Worm (Caenorhabditis elegans) whole organism, late embryonic: ENCODE measurements around the gene clec-134.

ENCODE experiments used
- C08G9.2 ChIP-seq: sonication (generic microtip); optimal IDR thresholded peaks from 2 replicates; lab custom pipeline; 2016; ENCODE audit warnings: mild to moderate bottlenecking, missing genetic modification characterization, moderate library complexity, missing compliant biosample characterization
- C38D4.7 ChIP-seq: fragments of 200-800 bp; sonication (Bioruptor generic); optimal IDR thresholded peaks from 2 replicates; lab custom pipeline; 2018; ENCODE audit warnings: mild to moderate bottlenecking, missing genetic modification characterization, moderate library complexity, missing compliant biosample characterization
- F13H6.1 ChIP-seq: sonication (generic microtip); optimal IDR thresholded peaks from 2 replicates; lab custom pipeline; 2016; ENCODE audit warnings: missing genetic modification characterization, missing compliant biosample characterization
- K02D7.2 ChIP-seq: sonication (generic microtip); optimal IDR thresholded peaks from 2 replicates; lab custom pipeline; 2017; ENCODE audit warnings: mild to moderate bottlenecking, missing genetic modification characterization, missing compliant biosample characterization
- K09A11.1 ChIP-seq: sonication (generic microtip); optimal IDR thresholded peaks from 2 replicates; lab custom pipeline; 2017; ENCODE audit warnings: antibody characterized with exemption, mild to moderate bottlenecking, missing genetic modification characterization, missing compliant biosample characterization; ENCODE audit not compliant: insufficient read depth
- Y22D7AL.16 ChIP-seq: sonication (generic microtip); optimal IDR thresholded peaks from 2 replicates; lab custom pipeline; 2016; ENCODE audit warnings: missing genetic modification characterization, missing compliant biosample characterization
- ceh-19 ChIP-seq: fragments of 200-800 bp; sonication (Bioruptor generic); optimal IDR thresholded peaks from 2 replicates; lab custom pipeline; 2018; ENCODE audit warnings: mild to moderate bottlenecking, missing genetic modification characterization, missing compliant biosample characterization
- ceh-22 ChIP-seq: sonication (generic microtip); optimal IDR thresholded peaks from 2 replicates; lab custom pipeline; 2017; ENCODE audit warnings: missing biosample characterization, missing genetic modification characterization
- ceh-30 ChIP-seq: fragments of 150-350 bp; optimal IDR thresholded peaks from 2 replicates; lab custom pipeline; 2014; ENCODE audit warnings: missing biosample characterization, missing genetic modification characterization
- ceh-31 ChIP-seq: sonication (generic microtip); optimal IDR thresholded peaks from 2 replicates; lab custom pipeline; 2016; ENCODE audit warnings: missing genetic modification characterization, missing compliant biosample characterization
- ceh-45 ChIP-seq: fragments of 200-800 bp; sonication (Bioruptor generic); IDR thresholded peaks from 2 replicates; pipeline ENCODE4 v1.3.6; 2022; ENCODE audit warnings: missing genetic modification reagents, missing genetic modification characterization, missing compliant biosample characterization
- ceh-6 ChIP-seq: fragments of 200-800 bp; sonication (Bioruptor generic); optimal IDR thresholded peaks from 2 replicates; lab custom pipeline; 2018; ENCODE audit warnings: mild to moderate bottlenecking, missing genetic modification characterization, missing compliant biosample characterization
- che-1 ChIP-seq: sonication (generic microtip); optimal IDR thresholded peaks from 2 replicates; lab custom pipeline; 2016; ENCODE audit warnings: mild to moderate bottlenecking, missing genetic modification characterization, missing compliant biosample characterization
- dmd-4 ChIP-seq: sonication (generic microtip); optimal IDR thresholded peaks from 2 replicates; lab custom pipeline; 2016; ENCODE audit warnings: borderline replicate concordance, missing genetic modification characterization, missing compliant biosample characterization
- dve-1 ChIP-seq: sonication (generic microtip); optimal IDR thresholded peaks from 2 replicates; lab custom pipeline; 2017; ENCODE audit warnings: antibody characterized with exemption, mild to moderate bottlenecking, missing genetic modification characterization, missing compliant biosample characterization
- elt-4 ChIP-seq: sonication (generic microtip); optimal IDR thresholded peaks from 2 replicates; lab custom pipeline; 2016; ENCODE audit warnings: missing genetic modification characterization, missing compliant biosample characterization
- ets-4 ChIP-seq: sonication (generic microtip); optimal IDR thresholded peaks from 2 replicates; lab custom pipeline; 2016; ENCODE audit warnings: missing genetic modification characterization, missing compliant biosample characterization
- eyg-1 ChIP-seq: sonication (generic microtip); optimal IDR thresholded peaks from 2 replicates; lab custom pipeline; 2016; ENCODE audit warnings: missing genotype, missing genetic modification characterization, missing compliant biosample characterization
- fax-1 ChIP-seq: sonication (generic microtip); optimal IDR thresholded peaks from 2 replicates; lab custom pipeline; 2016; ENCODE audit warnings: missing genotype, missing genetic modification characterization, missing compliant biosample characterization
- fkh-6 ChIP-seq: sonication (generic microtip); optimal IDR thresholded peaks from 2 replicates; lab custom pipeline; 2016; ENCODE audit warnings: missing genetic modification characterization, missing compliant biosample characterization
- gmeb-2 ChIP-seq: sonication (generic microtip); optimal IDR thresholded peaks from 2 replicates; lab custom pipeline; 2016; ENCODE audit warnings: missing genetic modification characterization, inconsistent platforms, missing compliant biosample characterization
- hlh-13 ChIP-seq: fragments of 200-800 bp; sonication (Bioruptor generic); optimal IDR thresholded peaks from 2 replicates; lab custom pipeline; 2018; ENCODE audit warnings: mild to moderate bottlenecking, missing genetic modification characterization, missing compliant biosample characterization
- hlh-15 ChIP-seq: sonication (generic microtip); optimal IDR thresholded peaks from 2 replicates; lab custom pipeline; 2016; ENCODE audit warnings: missing genetic modification characterization, missing compliant biosample characterization
- hlh-6 ChIP-seq: sonication (generic microtip); optimal IDR thresholded peaks from 2 replicates; lab custom pipeline; 2016; ENCODE audit warnings: missing genotype, missing genetic modification characterization, missing compliant biosample characterization
- lin-11 ChIP-seq: fragments of 200-800 bp; sonication (Bioruptor generic); optimal IDR thresholded peaks from 2 replicates; lab custom pipeline; 2018; ENCODE audit warnings: mild to moderate bottlenecking, missing genetic modification characterization, missing compliant biosample characterization
- madf-2 ChIP-seq: sonication (generic microtip); optimal IDR thresholded peaks from 2 replicates; lab custom pipeline; 2017; ENCODE audit warnings: missing genetic modification characterization, missing compliant biosample characterization
- mec-3 ChIP-seq: sonication (generic microtip); optimal IDR thresholded peaks from 2 replicates; lab custom pipeline; 2016; ENCODE audit warnings: borderline replicate concordance, missing genetic modification characterization, missing compliant biosample characterization
- nfya-1 ChIP-seq: sonication (generic microtip); optimal IDR thresholded peaks from 2 replicates; lab custom pipeline; 2017; ENCODE audit warnings: missing genetic modification characterization, mild to moderate bottlenecking, missing compliant biosample characterization, antibody characterized with exemption, moderate library complexity
- nhr-232 ChIP-seq: sonication (generic microtip); optimal IDR thresholded peaks from 2 replicates; lab custom pipeline; 2016; ENCODE audit warnings: missing genetic modification characterization, missing compliant biosample characterization
- pat-9 ChIP-seq: fragments of 200-800 bp; sonication (Bioruptor generic); optimal IDR thresholded peaks from 2 replicates; lab custom pipeline; 2018; ENCODE audit warnings: mild to moderate bottlenecking, missing genetic modification characterization, moderate library complexity, missing compliant biosample characterization
- pax-1 ChIP-seq: fragments of 150-350 bp; optimal IDR thresholded peaks from 2 replicates; lab custom pipeline; 2014; ENCODE audit warnings: missing biosample characterization, missing genetic modification characterization
- ref-2 ChIP-seq: sonication (generic microtip); optimal IDR thresholded peaks from 2 replicates; lab custom pipeline; 2016; ENCODE audit warnings: missing genetic modification characterization, missing compliant biosample characterization
- sdc-2 ChIP-seq: sonication (generic microtip); optimal IDR thresholded peaks from 2 replicates; lab custom pipeline; 2016; ENCODE audit warnings: missing genotype, missing genetic modification characterization, missing compliant biosample characterization
- sox-4 ChIP-seq: sonication (generic microtip); optimal IDR thresholded peaks from 2 replicates; lab custom pipeline; 2017; ENCODE audit warnings: mild to moderate bottlenecking, missing genetic modification characterization, inconsistent platforms, missing compliant biosample characterization
- syd-9 ChIP-seq: sonication (generic microtip); optimal IDR thresholded peaks from 2 replicates; lab custom pipeline; 2016; ENCODE audit warnings: mild to moderate bottlenecking, missing genetic modification characterization, moderate library complexity, missing compliant biosample characterization
- tbx-2 ChIP-seq: sonication (generic microtip); optimal IDR thresholded peaks from 2 replicates; lab custom pipeline; 2016; ENCODE audit warnings: missing genetic modification characterization, missing compliant biosample characterization
- unc-3 ChIP-seq, 2 experiments: fragments of 200-800 bp in 1 of 2; sonication (Bioruptor generic) in 1 of 2; sonication (generic microtip) in 1 of 2; conservative IDR thresholded peaks in 1 of 2; optimal IDR thresholded peaks in 1 of 2; 2 replicates each; pipeline versions ENCODE4 v1.3.6 to Lab custom; 2016 to 2022; ENCODE audit warnings: missing compliant biosample characterization in 2 of 2, missing genetic modification characterization in 2 of 2, missing genetic modification reagents in 1 of 2
- unc-42 ChIP-seq: sonication (generic microtip); optimal IDR thresholded peaks from 2 replicates; lab custom pipeline; 2016; ENCODE audit warnings: missing genotype, missing genetic modification characterization, missing compliant biosample characterization
- unc-55 ChIP-seq: sonication (generic microtip); optimal IDR thresholded peaks from 2 replicates; lab custom pipeline; 2017; ENCODE audit warnings: missing biosample characterization, missing genetic modification reagents, missing genetic modification characterization
- unc-86 ChIP-seq: sonication (generic microtip); optimal IDR thresholded peaks from 2 replicates; lab custom pipeline; 2016; ENCODE audit warnings: missing genetic modification characterization, missing compliant biosample characterization
- zip-5 ChIP-seq: sonication (generic microtip); optimal IDR thresholded peaks from 2 replicates; lab custom pipeline; 2016; ENCODE audit warnings: missing genetic modification characterization, missing compliant biosample characterization
- ztf-16 ChIP-seq: sonication (generic microtip); optimal IDR thresholded peaks from 2 replicates; lab custom pipeline; 2017; ENCODE audit warnings: missing genetic modification characterization, missing compliant biosample characterization

Gene clec-134

DNA sequence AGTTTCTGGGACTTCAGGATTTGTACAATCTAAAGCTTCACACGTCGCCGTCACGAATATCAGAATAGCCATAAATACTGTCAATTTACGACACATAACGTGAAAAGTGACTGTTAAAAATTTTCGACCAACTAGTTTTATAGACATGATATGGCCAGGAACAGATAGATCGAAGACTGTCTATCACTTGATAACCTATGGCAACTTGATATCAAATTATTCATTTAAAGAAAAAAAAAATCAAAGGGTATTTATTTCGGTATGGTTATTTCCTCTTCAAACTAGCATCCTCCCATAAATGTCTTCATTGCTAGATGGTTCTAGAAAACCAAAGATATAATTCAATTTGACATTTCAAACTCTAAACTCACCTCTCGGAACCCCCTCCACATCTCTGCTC is 17.4 kb upstream of the clec-134 start, which contains the start of gene W10G11.3:
TSS of gene W10G11.3 (minus strand) at position 101 of the 400 bp plus-strand sequence.
- TF ChIP-seq elt-4 (tag; lab: Kevin White, UChicago): no peak
- no peak for TF ChIP-seq K09A11.1
- no peak for TF ChIP-seq ceh-31 (tag; lab: Kevin White, UChicago)
- TF ChIP-seq pax-1 (tag; lab: Kevin White, UChicago): no peak
- TF ChIP-seq ceh-22 (tag; lab: Kevin White, UChicago): no peak
- TF ChIP-seq ceh-30 (tag; lab: Kevin White, UChicago): no peak
- TF ChIP-seq nfya-1 (tag; lab: Kevin White, UChicago): no peak
- no peak for TF ChIP-seq unc-42 (tag; lab: Kevin White, UChicago)
- no peak for TF ChIP-seq K02D7.2
- no peak for TF ChIP-seq unc-86
- TF ChIP-seq C08G9.2 (tag; lab: Kevin White, UChicago): no peak
- no peak for TF ChIP-seq unc-55
- no peak for TF ChIP-seq mec-3
- TF ChIP-seq, all 69 proteins: peak for 0

- TF ChIP-seq hlh-13 (GFP tag; lab: Kevin White, UChicago) (no peak), madf-2 (tag; lab: Kevin White, UChicago) (no peak), ets-4 (no peak), ztf-16 (no peak), unc-3 (GFP tag; conservative IDR thresholded peaks at IDR 0.05; lab: Robert Waterston, UW) (no peak), unc-3 (tag; optimal IDR thresholded peaks at IDR 0.05; lab: Kevin White, UChicago) (no peak), dmd-4 (no peak), hlh-6 (tag; lab: Kevin White, UChicago) (no peak)
These were observed 12.8 kb upstream of the clec-134 start for ce11 chrII:3567066-3567465.

DNA sequence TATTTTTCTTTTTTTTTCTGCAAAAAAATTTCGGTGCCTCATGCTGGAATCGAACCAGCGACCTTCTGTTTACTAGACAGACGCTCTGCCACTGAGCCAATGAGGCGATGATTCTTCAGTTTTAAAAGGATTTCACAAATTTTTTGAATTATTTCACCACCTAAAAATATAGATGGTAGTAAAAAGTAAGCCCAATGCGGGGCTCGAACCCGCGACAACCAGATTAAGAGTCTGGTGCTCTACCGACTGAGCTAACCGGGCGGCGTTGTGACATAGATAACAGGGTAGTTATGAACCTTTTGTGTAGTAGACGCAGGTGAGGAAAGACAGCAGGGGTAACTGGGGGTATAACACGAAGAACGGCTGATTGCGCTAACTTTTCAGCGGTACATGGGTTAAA is 12.3 kb upstream of the clec-134 start:
- peak; percentile 42 for TF ChIP-seq C08G9.2 (tag; lab: Kevin White, UChicago)
- TF ChIP-seq dve-1 (tag; lab: Kevin White, UChicago): peak; percentile 23
- peak; percentile 25 for TF ChIP-seq ztf-16
- TF ChIP-seq eyg-1 (tag; lab: Kevin White, UChicago): peak; percentile 60
- TF ChIP-seq K09A11.1: peak; percentile 12
- peak; percentile 43 for TF ChIP-seq hlh-15 (tag; lab: Kevin White, UChicago)
- TF ChIP-seq C38D4.7 (GFP tag; lab: Kevin White, UChicago): peak; percentile 37
- TF ChIP-seq pat-9 (tag; lab: Kevin White, UChicago): peak; percentile 55
- peak; percentile 42 for TF ChIP-seq sox-4
- peak; percentile 12 for TF ChIP-seq zip-5 (tag; lab: Kevin White, UChicago)
- TF ChIP-seq fax-1 (tag; lab: Kevin White, UChicago): peak; percentile 19
- TF ChIP-seq tbx-2: peak; percentile 4
- TF ChIP-seq unc-86: peak; percentile 34
- peak; percentile 55; the same call in 1 of the 2 replicates for TF ChIP-seq ceh-45 (GFP tag; lab: Robert Waterston, UW)
- TF ChIP-seq Y22D7AL.16: peak; percentile 41
- TF ChIP-seq hlh-6 (tag; lab: Kevin White, UChicago): peak; percentile 61
- peak; percentile 49 for TF ChIP-seq che-1 (tag; lab: Kevin White, UChicago)
- peak; percentile 55 for TF ChIP-seq fkh-6
- TF ChIP-seq syd-9: peak; percentile 46
- peak; percentile 70 for TF ChIP-seq ceh-6 (GFP tag; lab: Kevin White, UChicago)
- peak; percentile 25 for TF ChIP-seq ceh-19 (GFP tag; lab: Kevin White, UChicago)
- peak; percentile 20 for TF ChIP-seq sdc-2 (tag; lab: Kevin White, UChicago)
- peak; percentile 40; the same call in 1 of the 2 replicates for TF ChIP-seq unc-3 (GFP tag; conservative IDR thresholded peaks at IDR 0.05; lab: Robert Waterston, UW)
- TF ChIP-seq unc-3 (tag; optimal IDR thresholded peaks at IDR 0.05; lab: Kevin White, UChicago): peak; percentile 42
- TF ChIP-seq lin-11 (tag; lab: Kevin White, UChicago): peak; percentile 38
- peak; percentile 2 for TF ChIP-seq F13H6.1 (tag; lab: Kevin White, UChicago)
- TF ChIP-seq nhr-232: peak; percentile 30
- TF ChIP-seq gmeb-2: peak; percentile 55
- peak; percentile 8 for TF ChIP-seq ref-2
- TF ChIP-seq, all 69 proteins: peak for 28; not testable (repeated sequence) for 41
